Worm (Caenorhabditis elegans) whole organism, late embryonic: Measurements from ENCODE around the gene H03E18.1.

Source experiments
- dve-1 ChIP-seq: sonication (generic microtip); optimal IDR thresholded peaks from 2 replicates; lab custom pipeline; 2017; ENCODE audit warnings: antibody characterized with exemption, mild to moderate bottlenecking, missing genetic modification characterization, missing compliant biosample characterization
- tbx-2 ChIP-seq: sonication (generic microtip); optimal IDR thresholded peaks from 2 replicates; lab custom pipeline; 2016; ENCODE audit warnings: missing genetic modification characterization, missing compliant biosample characterization

DNA sequence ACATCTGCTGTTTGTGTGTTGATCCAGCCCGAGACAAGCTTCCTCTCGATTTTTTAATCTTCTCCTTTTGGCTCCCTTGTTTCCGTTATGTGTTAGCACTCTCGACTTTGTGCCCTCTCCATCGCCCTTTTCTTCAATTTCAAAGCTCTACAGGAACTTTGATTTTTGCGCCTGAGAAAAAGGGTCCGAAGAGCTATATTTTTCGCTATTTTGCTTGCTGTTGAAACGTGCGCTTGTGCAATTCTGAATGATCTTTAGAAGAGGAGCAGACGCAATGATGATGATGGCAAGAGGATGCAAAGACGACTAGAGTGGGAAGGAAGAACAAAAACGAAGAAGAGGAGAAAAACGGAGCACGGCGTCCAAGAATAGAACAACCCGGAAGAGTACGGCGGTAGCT, 26.0 kb upstream of the H03E18.1 start:
- TF ChIP-seq tbx-2 (no peak), dve-1 (tag; lab: Kevin White, UChicago) (no peak)
